Worm (Caenorhabditis elegans) whole organism, L4 larva: ENCODE measurements around the gene ssp-36.

Source experiments
- ZK546.5 ChIP-seq, 2 experiments: sonication (generic microtip); optimal IDR thresholded peaks; 2 replicates each; lab custom pipeline; 2017; ENCODE audit warnings: missing biosample characterization in 2 of 2, missing genetic modification characterization in 2 of 2
- aly-2 ChIP-seq: sonication (generic microtip); optimal IDR thresholded peaks from 2 replicates; lab custom pipeline; 2018; ENCODE audit warnings: missing biosample characterization, missing genetic modification characterization
- daf-8 ChIP-seq: fragments of 200-800 bp; sonication (Bioruptor generic); IDR thresholded peaks from 2 replicates; pipeline ENCODE4 v1.3.6; 2022; ENCODE audit warnings: missing genetic modification characterization, missing compliant biosample characterization
- dmd-6 ChIP-seq: fragments of 200-800 bp; sonication (Bioruptor generic); IDR thresholded peaks from 2 replicates; pipeline ENCODE4 v1.3.6; 2022; ENCODE audit warnings: missing genetic modification reagents, missing genetic modification characterization, missing compliant biosample characterization
- mdl-1 ChIP-seq, 2 experiments: fragments of 150-350 bp in 1 of 2; sonication (generic microtip) in 1 of 2; optimal IDR thresholded peaks; 2 replicates each; lab custom pipeline; 2014 to 2017; ENCODE audit warnings: missing biosample characterization in 2 of 2, missing genetic modification characterization in 2 of 2
- nhr-237 ChIP-seq: sonication (generic microtip); optimal IDR thresholded peaks from 2 replicates; lab custom pipeline; 2017; ENCODE audit warnings: missing biosample characterization, missing genetic modification characterization
- nhr-28 ChIP-seq: fragments of 150-350 bp; optimal IDR thresholded peaks from 2 replicates; lab custom pipeline; 2014; ENCODE audit warnings: missing biosample characterization, missing genetic modification characterization
- tra-1 ChIP-seq: fragments of 200-800 bp; sonication (Bioruptor generic); IDR thresholded peaks from 2 replicates; pipeline ENCODE4 v1.3.6; 2022; ENCODE audit warnings: missing genetic modification reagents, missing genetic modification characterization, missing compliant biosample characterization
- unc-62 ChIP-seq, 3 experiments: fragments of 150-350 bp in 1 of 3; sonication (generic microtip); optimal IDR thresholded peaks in 2 of 3; peaks in 1 of 3; 1 replicate in 1 of 3; 2 replicates in 2 of 3; lab custom pipeline; 2014 to 2017; ENCODE audit warnings: missing biosample characterization in 3 of 3, missing genetic modification characterization in 3 of 3, missing genetic modification reagents in 3 of 3, missing genotype in 1 of 3

- TF ChIP-seq nhr-237 (tag; lab: Kevin White, UChicago), result no peak
- TF ChIP-seq mdl-1 (tag; optimal IDR thresholded peaks at IDR 0.05; lab: Kevin White, UChicago), result peak; percentile 27 to 84
- TF ChIP-seq aly-2 (tag; lab: Kevin White, UChicago), result no peak
- no peak for TF ChIP-seq ZK546.5 (tag; optimal IDR thresholded peaks at IDR 0.05; lab: Kevin White, UChicago)
- TF ChIP-seq tra-1, result peak; percentile 78
- TF ChIP-seq nhr-28 (tag; lab: Kevin White, UChicago), result peak; percentile 94
- peak; percentile 93 for TF ChIP-seq dmd-6 (GFP tag; lab: Robert Waterston, UW)
- TF ChIP-seq unc-62 (GFP tag; optimal IDR thresholded peaks at IDR 0.05 in 1 of 2; lab: Kevin White, UChicago), result peak in 1 of 2 experiments; percentile 97
- TF ChIP-seq unc-62 (tag; optimal IDR thresholded peaks at IDR 0.05; lab: Kevin White, UChicago), result no peak
- no peak for TF ChIP-seq daf-8
Measured at ce11 chrIV:9718396-9718795, 47.8 kb downstream of the ssp-36 start.
